Worm (Caenorhabditis elegans): ENCODE data around the gene Y39A1A.17.
A peak's percentile ranks its signal among the peaks of the same experiment; 100 is the strongest.

ce11 chrIII:10739902-10740301, 49.0 kb upstream of the Y39A1A.17 start:
- TF ChIP-seq unc-62 (GFP tag; optimal IDR thresholded peaks at IDR 0.05) = no peak
- TF ChIP-seq mep-1 (tag; optimal IDR thresholded peaks at IDR 0.05) = peak; percentile 53
- no peak for TF ChIP-seq ceh-8 (GFP tag; optimal IDR thresholded peaks at IDR 0.05)
- TF ChIP-seq nhr-237 (tag; optimal IDR thresholded peaks at IDR 0.05) = no peak
- TF ChIP-seq unc-86 (tag; optimal IDR thresholded peaks at IDR 0.05) = peak; percentile 52
- no peak for TF ChIP-seq hlh-4 (tag; optimal IDR thresholded peaks at IDR 0.05)
- TF ChIP-seq blmp-1 (tag; optimal IDR thresholded peaks at IDR 0.05) = no peak
- TF ChIP-seq fos-1 (tag; optimal IDR thresholded peaks at IDR 0.05) = peak; percentile 49
